Worm (Caenorhabditis elegans) whole organism, L2 larva: Measurements from ENCODE around the gene C04F6.9.

Experiments used
- C34F6.9 ChIP-seq: fragments of 150-350 bp; optimal IDR thresholded peaks from 2 replicates; lab custom pipeline; 2014; ENCODE audit warnings: missing biosample characterization, missing genetic modification characterization
- F13H6.1 ChIP-seq: sonication (generic microtip); optimal IDR thresholded peaks from 2 replicates; lab custom pipeline; 2016; ENCODE audit warnings: missing genetic modification characterization, missing compliant biosample characterization
- R02D3.7 ChIP-seq: fragments of 150-350 bp; optimal IDR thresholded peaks from 2 replicates; lab custom pipeline; 2014; ENCODE audit warnings: missing biosample characterization, missing genetic modification characterization
- Y55F3AM.14 ChIP-seq: fragments of 200-800 bp; sonication (Bioruptor generic); optimal IDR thresholded peaks from 2 replicates; lab custom pipeline; 2018; ENCODE audit warnings: mild to moderate bottlenecking, missing genetic modification characterization, missing compliant biosample characterization
- aly-2 ChIP-seq: fragments of 150-350 bp; optimal IDR thresholded peaks from 2 replicates; lab custom pipeline; 2014; ENCODE audit warnings: missing biosample characterization, missing genetic modification characterization
- ama-1 ChIP-seq: fragments of 150-350 bp; optimal IDR thresholded peaks from 2 replicates; lab custom pipeline; 2018; ENCODE audit warnings: inconsistent platforms
- blmp-1 ChIP-seq: sonication (generic microtip); optimal IDR thresholded peaks from 2 replicates; lab custom pipeline; 2017; ENCODE audit warnings: missing genetic modification characterization, mild to moderate bottlenecking, missing compliant biosample characterization, antibody characterized with exemption, moderate library complexity; ENCODE audit not compliant: insufficient read depth
- ceh-16 ChIP-seq: fragments of 150-350 bp; optimal IDR thresholded peaks from 2 replicates; lab custom pipeline; 2014; ENCODE audit warnings: missing biosample characterization, missing genetic modification characterization
- ceh-82 ChIP-seq: fragments of 150-350 bp; optimal IDR thresholded peaks from 2 replicates; lab custom pipeline; 2014; ENCODE audit warnings: missing biosample characterization, missing genetic modification characterization
- dmd-4 ChIP-seq: sonication (generic microtip); optimal IDR thresholded peaks from 2 replicates; lab custom pipeline; 2017; ENCODE audit warnings: missing biosample characterization, missing genetic modification characterization
- egl-27 ChIP-seq: sonication (generic microtip); optimal IDR thresholded peaks from 3 replicates; lab custom pipeline; 2017; ENCODE audit warnings: missing biosample characterization, missing genetic modification reagents, missing genetic modification characterization
- elt-1 ChIP-seq: fragments of 150-350 bp; optimal IDR thresholded peaks from 2 replicates; lab custom pipeline; 2014; ENCODE audit warnings: missing biosample characterization, missing genetic modification characterization
- elt-3 ChIP-seq: sonication (generic microtip); optimal IDR thresholded peaks from 2 replicates; lab custom pipeline; 2017; ENCODE audit warnings: missing biosample characterization, missing genetic modification characterization
- fos-1 ChIP-seq: fragments of 150-350 bp; optimal IDR thresholded peaks from 2 replicates; lab custom pipeline; 2014; ENCODE audit warnings: missing biosample characterization, missing genetic modification characterization
- gmeb-1 ChIP-seq: fragments of 150-350 bp; optimal IDR thresholded peaks from 2 replicates; lab custom pipeline; 2014; ENCODE audit warnings: missing biosample characterization, missing genetic modification characterization
- lin-11 ChIP-seq: fragments of 150-350 bp; sonication (generic microtip); optimal IDR thresholded peaks from 2 replicates; lab custom pipeline; 2014; ENCODE audit warnings: missing biosample characterization, missing genetic modification characterization, inconsistent platforms, mixed read lengths
- lin-13 ChIP-seq: fragments of 150-350 bp; optimal IDR thresholded peaks from 2 replicates; lab custom pipeline; 2014; ENCODE audit warnings: missing biosample characterization, missing genetic modification reagents, missing genetic modification characterization
- lsy-2 ChIP-seq, 2 experiments: fragments of 150-350 bp in 1 of 2; sonication (generic microtip) in 1 of 2; optimal IDR thresholded peaks; 2 replicates each; lab custom pipeline; 2014 to 2017; ENCODE audit warnings: missing biosample characterization in 2 of 2, missing genetic modification characterization in 2 of 2
- mab-5 ChIP-seq: fragments of 150-350 bp; optimal IDR thresholded peaks from 2 replicates; lab custom pipeline; 2014; ENCODE audit warnings: missing biosample characterization, missing genetic modification characterization
- mbf-1 ChIP-seq: sonication (generic microtip); optimal IDR thresholded peaks from 2 replicates; lab custom pipeline; 2017; ENCODE audit warnings: missing biosample characterization, missing genetic modification characterization
- mdl-1 ChIP-seq, 2 experiments: fragments of 150-350 bp in 1 of 2; sonication (generic microtip) in 1 of 2; optimal IDR thresholded peaks; 2 replicates each; lab custom pipeline; 2017; ENCODE audit warnings: missing biosample characterization in 2 of 2, missing genetic modification characterization in 2 of 2
- nhr-10 ChIP-seq: sonication (generic microtip); optimal IDR thresholded peaks from 2 replicates; lab custom pipeline; 2017; ENCODE audit warnings: missing biosample characterization, missing genetic modification characterization
- nhr-11 ChIP-seq: fragments of 150-350 bp; optimal IDR thresholded peaks from 2 replicates; lab custom pipeline; 2014; ENCODE audit warnings: missing biosample characterization, missing genetic modification characterization
- nhr-129 ChIP-seq: fragments of 150-350 bp; optimal IDR thresholded peaks from 2 replicates; lab custom pipeline; 2014; ENCODE audit warnings: missing biosample characterization, missing genetic modification characterization
- nhr-21 ChIP-seq: fragments of 150-350 bp; optimal IDR thresholded peaks from 2 replicates; lab custom pipeline; 2014; ENCODE audit warnings: missing biosample characterization, missing genetic modification characterization
- nhr-23 ChIP-seq: fragments of 150-350 bp; optimal IDR thresholded peaks from 2 replicates; lab custom pipeline; 2014; ENCODE audit warnings: missing biosample characterization, missing genetic modification reagents, missing genetic modification characterization
- nhr-237 ChIP-seq: fragments of 150-350 bp; optimal IDR thresholded peaks from 2 replicates; lab custom pipeline; 2014; ENCODE audit warnings: missing biosample characterization, missing genetic modification characterization
- nhr-25 ChIP-seq: fragments of 150-350 bp; sonication (generic microtip); optimal IDR thresholded peaks from 3 replicates; lab custom pipeline; 2014; ENCODE audit warnings: missing biosample characterization, missing genetic modification characterization
- nhr-6 ChIP-seq: fragments of 150-350 bp; optimal IDR thresholded peaks from 2 replicates; lab custom pipeline; 2014; ENCODE audit warnings: missing biosample characterization, missing genetic modification characterization
- peb-1 ChIP-seq: fragments of 150-350 bp; optimal IDR thresholded peaks from 2 replicates; lab custom pipeline; 2014; ENCODE audit warnings: missing biosample characterization, missing genetic modification characterization
- sem-4 ChIP-seq: fragments of 150-350 bp; optimal IDR thresholded peaks from 2 replicates; lab custom pipeline; 2014; ENCODE audit warnings: missing biosample characterization, missing genetic modification reagents, missing genetic modification characterization
- skn-1 ChIP-seq: sonication (generic microtip); optimal IDR thresholded peaks from 2 replicates; lab custom pipeline; 2017; ENCODE audit warnings: missing biosample characterization, missing genetic modification characterization
- sma-9 ChIP-seq, 2 experiments: fragments of 150-350 bp in 1 of 2; sonication (generic microtip) in 1 of 2; optimal IDR thresholded peaks; 2 replicates each; lab custom pipeline; 2014 to 2016; ENCODE audit warnings: missing genetic modification characterization in 2 of 2, mild to moderate bottlenecking in 1 of 2, missing biosample characterization in 1 of 2, missing compliant biosample characterization in 1 of 2, missing genetic modification reagents in 1 of 2, moderate library complexity in 1 of 2
- snpc-4 ChIP-seq: fragments of 150-350 bp; optimal IDR thresholded peaks from 2 replicates; lab custom pipeline; 2014; ENCODE audit warnings: missing biosample characterization, missing genetic modification characterization
- unc-39 ChIP-seq: fragments of 150-350 bp; optimal IDR thresholded peaks from 2 replicates; lab custom pipeline; 2014; ENCODE audit warnings: missing biosample characterization, missing genetic modification characterization
- unc-55 ChIP-seq: fragments of 150-350 bp; sonication (generic microtip); optimal IDR thresholded peaks from 3 replicates; lab custom pipeline; 2014; ENCODE audit warnings: missing biosample characterization, missing genetic modification reagents, missing genetic modification characterization
- unc-62 ChIP-seq: fragments of 150-350 bp; optimal IDR thresholded peaks from 2 replicates; lab custom pipeline; 2014; ENCODE audit warnings: missing biosample characterization, missing genetic modification reagents, missing genetic modification characterization
- ztf-1 ChIP-seq: fragments of 200-800 bp; sonication (Bioruptor generic); conservative IDR thresholded peaks from 2 replicates; pipeline ENCODE4 v1.3.6; 2022; ENCODE audit warnings: missing genetic modification characterization, missing compliant biosample characterization

The C04F6.9 gene

ce11 chrX:3401701-3402100 is at the start of gene C04F6.9:
C04F6.9 (plus strand) TSS chrX:3402001.
- TF ChIP-seq F13H6.1 (tag; lab: Kevin White, UChicago) = no peak
- no peak for TF ChIP-seq aly-2 (tag; lab: Kevin White, UChicago)
- no peak for TF ChIP-seq unc-55
- TF ChIP-seq dmd-4 (tag; lab: Kevin White, UChicago) = no peak
- no peak for TF ChIP-seq nhr-23 (tag; lab: Kevin White, UChicago)
- no peak for TF ChIP-seq C34F6.9 (tag; lab: Kevin White, UChicago)
- no peak for TF ChIP-seq nhr-129 (tag; lab: Kevin White, UChicago)
- TF ChIP-seq fos-1 = no peak
- TF ChIP-seq mdl-1 (tag; optimal IDR thresholded peaks at IDR 0.05; lab: Kevin White, UChicago) = no peak
- no peak for TF ChIP-seq mab-5 (tag; lab: Kevin White, UChicago)
- TF ChIP-seq nhr-237 (tag; lab: Kevin White, UChicago) = no peak
- no peak for TF ChIP-seq ceh-82 (tag; lab: Kevin White, UChicago)
- TF ChIP-seq sma-9 (GFP tag; optimal IDR thresholded peaks at IDR 0.05; lab: Kevin White, UChicago) = no peak
- no peak for TF ChIP-seq sma-9 (tag; optimal IDR thresholded peaks at IDR 0.05; lab: Kevin White, UChicago)
- no peak for TF ChIP-seq snpc-4 (tag; lab: Kevin White, UChicago)
- no peak for TF ChIP-seq nhr-21 (tag; lab: Kevin White, UChicago)
- no peak for TF ChIP-seq Y55F3AM.14
- no peak for TF ChIP-seq lin-11
- TF ChIP-seq ztf-1 (GFP tag; lab: Robert Waterston, UW) = no peak
- no peak for TF ChIP-seq nhr-25

- TF ChIP-seq aly-2 (tag; lab: Kevin White, UChicago) (no peak), nhr-21 (tag; lab: Kevin White, UChicago) (no peak), sem-4 (no peak), F13H6.1 (tag; lab: Kevin White, UChicago) (no peak), skn-1 (tag; lab: Kevin White, UChicago) (no peak), ceh-16 (tag; lab: Kevin White, UChicago) (no peak), elt-1 (no peak), nhr-129 (tag; lab: Kevin White, UChicago) (no peak), lin-13 (GFP tag; lab: Kevin White, UChicago) (no peak), lsy-2 (tag; optimal IDR thresholded peaks at IDR 0.05; lab: Kevin White, UChicago) (no peak), nhr-6 (tag; lab: Kevin White, UChicago) (no peak), nhr-11 (tag; lab: Kevin White, UChicago) (no peak)
These were observed 39.4 kb upstream of the C04F6.9 start, which contains the start of gene dhs-26 for ce11 chrX:3362378-3362777. dhs-26 (minus strand) TSS chrX:3362493.

- TF ChIP-seq nhr-23 (tag; lab: Kevin White, UChicago) = no peak
- no peak for TF ChIP-seq sem-4
- TF ChIP-seq nhr-129 (tag; lab: Kevin White, UChicago) = no peak
- no peak for TF ChIP-seq F13H6.1 (tag; lab: Kevin White, UChicago)
- no peak for TF ChIP-seq nhr-25
- no peak for TF ChIP-seq elt-1
- TF ChIP-seq nhr-10 = no peak
- TF ChIP-seq mbf-1 = no peak
- TF ChIP-seq ama-1 (lab: Kevin White, UChicago) = no peak
- TF ChIP-seq nhr-6 (tag; lab: Kevin White, UChicago) = no peak
- TF ChIP-seq C34F6.9 (tag; lab: Kevin White, UChicago) = no peak
- TF ChIP-seq snpc-4 (tag; lab: Kevin White, UChicago) = no peak
- TF ChIP-seq unc-39 (tag; lab: Kevin White, UChicago) = no peak
- no peak for TF ChIP-seq aly-2 (tag; lab: Kevin White, UChicago)
- no peak for TF ChIP-seq peb-1 (tag; lab: Kevin White, UChicago)
- TF ChIP-seq, all 48 proteins: peak for 0
These were observed 35.0 kb upstream of the C04F6.9 start for ce11 chrX:3366782-3367181.

ce11 chrX:3368659-3369058 is 33.1 kb upstream of the C04F6.9 start, which contains the start of gene ZK563.2:
ZK563.2 (plus strand) TSS chrX:3368959.
- TF ChIP-seq C34F6.9 (tag; lab: Kevin White, UChicago) (no peak), elt-3 (tag; lab: Kevin White, UChicago) (no peak), sma-9 (GFP tag; optimal IDR thresholded peaks at IDR 0.05; lab: Kevin White, UChicago) (no peak), sma-9 (tag; optimal IDR thresholded peaks at IDR 0.05; lab: Kevin White, UChicago) (no peak), Y55F3AM.14 (no peak), R02D3.7 (no peak), blmp-1 (tag; lab: Kevin White, UChicago) (no peak), gmeb-1 (no peak), elt-1 (no peak), sem-4 (no peak), ceh-16 (tag; lab: Kevin White, UChicago) (no peak), egl-27 (tag; lab: Kevin White, UChicago) (no peak), unc-62 (GFP tag; lab: Kevin White, UChicago) (no peak), aly-2 (tag; lab: Kevin White, UChicago) (no peak)
- TF ChIP-seq, all 48 proteins: peak for 0
